Fruit fly (Drosophila melanogaster): ENCODE measurements around the gene Hmx.
A peak's percentile ranks its signal among the peaks of the same experiment; 100 is the strongest.

The Hmx gene

DNA sequence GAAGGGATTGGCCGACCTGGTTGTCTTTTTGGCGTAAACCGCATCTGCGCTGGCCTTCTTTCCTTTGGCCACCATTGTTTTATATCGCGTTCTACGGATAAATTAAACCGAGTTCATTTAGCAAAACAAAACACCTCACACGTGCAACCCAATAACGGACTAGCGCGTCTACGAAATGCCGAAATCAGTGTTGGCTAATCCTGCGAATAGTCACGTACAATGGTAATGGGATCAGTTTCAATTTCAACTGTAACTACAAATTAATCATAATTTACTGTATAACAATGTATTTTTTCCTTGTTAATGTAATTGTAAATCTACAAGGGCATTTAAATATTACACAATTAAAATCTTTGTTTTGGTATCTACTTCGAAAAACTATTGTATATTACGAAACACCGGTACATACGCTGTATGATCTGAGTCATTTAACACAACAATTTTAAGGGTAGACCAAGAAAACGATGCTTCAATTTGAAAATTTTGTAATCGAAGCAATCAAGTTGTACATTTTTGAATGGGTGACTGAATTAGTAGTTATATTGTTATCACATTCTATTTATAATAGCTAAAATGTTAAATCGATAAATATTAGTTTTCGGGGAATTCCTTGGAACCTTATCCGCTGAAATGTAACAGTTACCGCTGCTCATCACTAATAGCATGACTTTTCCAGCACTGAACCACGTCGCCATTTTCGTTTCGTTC lies 18.8 kb upstream of the Hmx start, which contains the start of gene SF1 (continued):
- no peak for TF ChIP-seq sqz (GFP tag; optimal IDR thresholded peaks at IDR 0.05)
- no peak for TF ChIP-seq sc (optimal IDR thresholded peaks at IDR 0.05)
- no peak for TF ChIP-seq sc (GFP tag; optimal IDR thresholded peaks at IDR 0.05)
- TF ChIP-seq CG13296 (GFP tag; optimal IDR thresholded peaks at IDR 0.05): no peak
- no peak for TF ChIP-seq CG2129 (GFP tag; IDR thresholded peaks at IDR 0.05; ENCODE audit: partially characterized antibody)
- no peak for TF ChIP-seq CG11398 (GFP tag; optimal IDR thresholded peaks at IDR 0.05)
- TF ChIP-seq Mad (GFP tag; optimal IDR thresholded peaks at IDR 0.05): peak; percentile 44
- TF ChIP-seq NC2α (GFP tag; optimal IDR thresholded peaks at IDR 0.05): no peak
- TF ChIP-seq NK7.1 (GFP tag; optimal IDR thresholded peaks at IDR 0.05): no peak
- peak; percentile 47 for TF ChIP-seq CG10543 (GFP tag; optimal IDR thresholded peaks at IDR 0.05)
- TF ChIP-seq Sox100B (GFP tag; optimal IDR thresholded peaks at IDR 0.05): no peak
- TF ChIP-seq pb (GFP tag; optimal IDR thresholded peaks at IDR 0.05): no peak
- TF ChIP-seq CG31224 (GFP tag; IDR thresholded peaks at IDR 0.05): no peak
- no peak for TF ChIP-seq Abd-B (GFP tag; optimal IDR thresholded peaks at IDR 0.05)
- no peak for TF ChIP-seq sr (GFP tag; IDR thresholded peaks at IDR 0.05)
- no peak for TF ChIP-seq trh (GFP tag; optimal IDR thresholded peaks at IDR 0.05)
- no peak for TF ChIP-seq CG33557 (GFP tag; optimal IDR thresholded peaks at IDR 0.05)
- no peak for TF ChIP-seq Poxn (GFP tag; IDR thresholded peaks at IDR 0.05)
- no peak for TF ChIP-seq CG3163 (GFP tag; optimal IDR thresholded peaks at IDR 0.05)
- TF ChIP-seq sd (tag; optimal IDR thresholded peaks at IDR 0.05): no peak
- TF ChIP-seq kni (GFP tag; optimal IDR thresholded peaks at IDR 0.05): no peak
- no peak for TF ChIP-seq CG2875 (GFP tag; optimal IDR thresholded peaks at IDR 0.05)
- peak; percentile 19 for TF ChIP-seq Oli (tag; optimal IDR thresholded peaks at IDR 0.05)
- no peak for TF ChIP-seq lov (optimal IDR thresholded peaks at IDR 0.05)
- no peak for TF ChIP-seq lov (GFP tag; IDR thresholded peaks at IDR 0.05)
- no peak for TF ChIP-seq vvl (GFP tag; IDR thresholded peaks at IDR 0.05)
- TF ChIP-seq CG18599 (GFP tag; optimal IDR thresholded peaks at IDR 0.05): no peak
- TF ChIP-seq fu2 (GFP tag; optimal IDR thresholded peaks at IDR 0.05): peak; percentile 16
- peak in 1 of 2 experiments; percentile 20 for TF ChIP-seq crp (GFP tag; optimal IDR thresholded peaks at IDR 0.05)
- peak; percentile 38; the same call in 1 of the 3 replicates for TF ChIP-seq CG6175 (GFP tag; IDR thresholded peaks at IDR 0.05)
- peak; percentile 66 for TF ChIP-seq CG9437 (GFP tag; optimal IDR thresholded peaks at IDR 0.05)
- no peak for TF ChIP-seq HLH3B (GFP tag; IDR thresholded peaks at IDR 0.05)
- no peak for TF ChIP-seq CG17186 (GFP tag; optimal IDR thresholded peaks at IDR 0.05)
- no peak for TF ChIP-seq bbx (GFP tag; IDR thresholded peaks at IDR 0.05; ENCODE audit: partially characterized antibody)
- TF ChIP-seq CG8765 (GFP tag; IDR thresholded peaks at IDR 0.05): no peak
- no peak for TF ChIP-seq nom (GFP tag; optimal IDR thresholded peaks at IDR 0.05)
- no peak for TF ChIP-seq cad (GFP tag; optimal IDR thresholded peaks at IDR 0.05)
- TF ChIP-seq NfI (GFP tag; optimal IDR thresholded peaks at IDR 0.05): no peak
- TF ChIP-seq CG7556 (GFP tag; optimal IDR thresholded peaks at IDR 0.05): peak; percentile 36
- no peak for TF ChIP-seq Dad (GFP tag; optimal IDR thresholded peaks at IDR 0.05)
- TF ChIP-seq CG12769 (tag; optimal IDR thresholded peaks at IDR 0.05): no peak
- TF ChIP-seq CG4360 (GFP tag; IDR thresholded peaks at IDR 0.05): no peak
- TF ChIP-seq CG30431 (GFP tag; optimal IDR thresholded peaks at IDR 0.05): no peak
- no peak for TF ChIP-seq Hr78 (GFP tag; optimal IDR thresholded peaks at IDR 0.05)
- TF ChIP-seq CG14014 (GFP tag; IDR thresholded peaks at IDR 0.05): no peak; the same call in 1 of the 2 replicates
- no peak for TF ChIP-seq CG6765 (GFP tag; optimal IDR thresholded peaks at IDR 0.05)
- peak; percentile 6 for TF ChIP-seq CG1647 (GFP tag; optimal IDR thresholded peaks at IDR 0.05)
- 0 out of 2 replicates have a peak, but pooled peaks have one; percentile 9 for TF ChIP-seq H2.0 (GFP tag; IDR thresholded peaks at IDR 0.05)
- TF ChIP-seq Fer1 (GFP tag; optimal IDR thresholded peaks at IDR 0.05): no peak
- TF ChIP-seq maf-S (GFP tag; optimal IDR thresholded peaks at IDR 0.05): no peak
